Fruit fly (Drosophila melanogaster) whole organism, embryonic: ENCODE results near the gene mib1.

Experiments used
- CG10267 ChIP-seq: fragments of 200-800 bp; sonication (Bioruptor generic); optimal IDR thresholded peaks from 2 replicates; lab custom pipeline; 2018; ENCODE audit warnings: missing biosample characterization, mild to moderate bottlenecking, missing genetic modification characterization, moderate library complexity
- CG10274 ChIP-seq: fragments of 200-800 bp; sonication (Bioruptor generic); optimal IDR thresholded peaks from 3 replicates; lab custom pipeline; 2017; ENCODE audit warnings: missing biosample characterization, mild to moderate bottlenecking, missing genetic modification characterization
- CG10979 ChIP-seq: fragments of 200-800 bp; sonication (Bioruptor generic); optimal IDR thresholded peaks from 2 replicates; lab custom pipeline; 2018; ENCODE audit warnings: missing biosample characterization, mild to moderate bottlenecking, missing genetic modification characterization, moderate library complexity
- CG11247 ChIP-seq: fragments of 200-800 bp; sonication (Bioruptor generic); IDR thresholded peaks from 2 replicates; pipeline ENCODE4 v1.3.6; 2022; ENCODE audit warnings: missing biosample characterization, missing genetic modification characterization
- CG11398 ChIP-seq: fragments of 200-800 bp; sonication (Bioruptor generic); optimal IDR thresholded peaks from 2 replicates; lab custom pipeline; 2016; ENCODE audit warnings: missing biosample characterization, missing genetic modification characterization
- CG15073 ChIP-seq: fragments of 200-800 bp; sonication (Bioruptor generic); optimal IDR thresholded peaks from 2 replicates; lab custom pipeline; 2016; ENCODE audit warnings: missing biosample characterization, missing genetic modification characterization
- CG1529 ChIP-seq: fragments of 200-800 bp; sonication (Bioruptor generic); optimal IDR thresholded peaks from 3 replicates; lab custom pipeline; 2018; ENCODE audit warnings: missing biosample characterization, missing genetic modification characterization
- CG15479 ChIP-seq: fragments of 200-800 bp; sonication (Bioruptor generic); optimal IDR thresholded peaks from 3 replicates; lab custom pipeline; 2019; ENCODE audit warnings: missing biosample characterization, mild to moderate bottlenecking, missing genetic modification characterization, moderate library complexity
- CG15601 ChIP-seq: fragments of 200-800 bp; sonication (Bioruptor generic); optimal IDR thresholded peaks from 3 replicates; lab custom pipeline; 2019; ENCODE audit warnings: missing biosample characterization, mild to moderate bottlenecking, missing genetic modification characterization, moderate library complexity
- CG17829 ChIP-seq: fragments of 200-800 bp; optimal IDR thresholded peaks from 2 replicates; lab custom pipeline; 2019; ENCODE audit warnings: missing biosample characterization, mild to moderate bottlenecking, missing genetic modification characterization, moderate library complexity
- CG18262 ChIP-seq: fragments of 200-800 bp; optimal IDR thresholded peaks from 3 replicates; lab custom pipeline; 2019; ENCODE audit warnings: missing biosample characterization, mild to moderate bottlenecking, missing genetic modification characterization, moderate library complexity
- CG1832 ChIP-seq: fragments of 200-800 bp; sonication (Bioruptor generic); optimal IDR thresholded peaks from 2 replicates; lab custom pipeline; 2017; ENCODE audit warnings: missing biosample characterization, mild to moderate bottlenecking, missing genetic modification characterization, inconsistent platforms
- CG2120 ChIP-seq: fragments of 200-800 bp; sonication (Bioruptor generic); optimal IDR thresholded peaks from 3 replicates; lab custom pipeline; 2016; ENCODE audit warnings: missing biosample characterization, missing genetic modification characterization
- CG2712 ChIP-seq: fragments of 200-800 bp; optimal IDR thresholded peaks from 3 replicates; lab custom pipeline; 2019; ENCODE audit warnings: missing biosample characterization, mild to moderate bottlenecking, missing genetic modification characterization, moderate library complexity
- CG31441 ChIP-seq: fragments of 200-800 bp; sonication (Bioruptor generic); IDR thresholded peaks from 2 replicates; pipeline ENCODE4 v1.3.6; 2022; ENCODE audit warnings: missing biosample characterization, missing genetic modification characterization
- CG33213 ChIP-seq: fragments of 200-800 bp; sonication (Bioruptor generic); optimal IDR thresholded peaks from 3 replicates; lab custom pipeline; 2016; ENCODE audit warnings: missing biosample characterization, missing genetic modification characterization
- CG34376 ChIP-seq: fragments of 200-800 bp; sonication (Bioruptor generic); optimal IDR thresholded peaks from 2 replicates; lab custom pipeline; 2018; ENCODE audit warnings: missing biosample characterization, mild to moderate bottlenecking, missing genetic modification characterization
- CG3838 ChIP-seq: fragments of 200-800 bp; sonication (Bioruptor generic); optimal IDR thresholded peaks from 3 replicates; lab custom pipeline; 2016; ENCODE audit warnings: missing biosample characterization, missing genetic modification characterization
- CG4360 ChIP-seq: fragments of 200-800 bp; sonication (Bioruptor generic); IDR thresholded peaks from 2 replicates; pipeline ENCODE4 v1.3.6; 2022; ENCODE audit warnings: missing biosample characterization, missing genetic modification characterization
- CG4730 ChIP-seq: fragments of 200-800 bp; sonication (Bioruptor generic); IDR thresholded peaks from 2 replicates; pipeline ENCODE4 v1.3.6; 2022; ENCODE audit warnings: missing biosample characterization, missing genetic modification characterization
- CG5245 ChIP-seq: fragments of 200-800 bp; sonication (Bioruptor generic); optimal IDR thresholded peaks from 3 replicates; lab custom pipeline; 2016; ENCODE audit warnings: missing biosample characterization, missing genetic modification characterization
- CG6689 ChIP-seq: fragments of 200-800 bp; sonication (Bioruptor generic); IDR thresholded peaks from 2 replicates; pipeline ENCODE4 v1.3.6; 2022; ENCODE audit warnings: missing biosample characterization, missing genetic modification characterization
- CG7839 ChIP-seq: fragments of 200-800 bp; sonication (Bioruptor generic); optimal IDR thresholded peaks from 3 replicates; lab custom pipeline; 2018; ENCODE audit warnings: missing biosample characterization, mild to moderate bottlenecking, missing genetic modification characterization, moderate library complexity
- CG8281 ChIP-seq: fragments of 200-800 bp; sonication (Bioruptor generic); optimal IDR thresholded peaks from 2 replicates; lab custom pipeline; 2018; ENCODE audit warnings: missing biosample characterization, mild to moderate bottlenecking, missing genetic modification characterization, moderate library complexity
- CG9609 ChIP-seq: fragments of 200-800 bp; sonication (Bioruptor generic); optimal IDR thresholded peaks from 3 replicates; lab custom pipeline; 2016; ENCODE audit warnings: missing biosample characterization, missing genetic modification characterization
- D ChIP-seq, 2 experiments: fragments of 200-800 bp in 1 of 2; fragments of >200 bp in 1 of 2; sonication (Bioruptor generic) in 1 of 2; optimal IDR thresholded peaks; 2 replicates in 1 of 2; 3 replicates in 1 of 2; lab custom pipeline; 2017; ENCODE audit warnings: mild to moderate bottlenecking in 1 of 2, missing biosample characterization in 1 of 2, missing genetic modification characterization in 1 of 2, missing genetic modification reagents in 1 of 2
- D19A ChIP-seq: fragments of 200-800 bp; optimal IDR thresholded peaks from 3 replicates; lab custom pipeline; 2019; ENCODE audit warnings: missing biosample characterization, mild to moderate bottlenecking, missing genetic modification characterization, moderate library complexity
- Doc3 ChIP-seq: fragments of 200-800 bp; sonication (Bioruptor generic); IDR thresholded peaks from 3 replicates; pipeline ENCODE4 v1.3.6; 2022; ENCODE audit warnings: missing biosample characterization, missing genetic modification characterization; ENCODE audit not compliant: partially characterized antibody
- Ets65A ChIP-seq: fragments of 200-800 bp; sonication (Bioruptor generic); peaks from one replicate; lab custom pipeline; 2016; ENCODE audit warnings: missing biosample characterization, missing genetic modification characterization
- Fer3 ChIP-seq: fragments of 200-800 bp; sonication (Bioruptor generic); optimal IDR thresholded peaks from 2 replicates; lab custom pipeline; 2018; ENCODE audit warnings: missing biosample characterization, mild to moderate bottlenecking, missing genetic modification characterization, moderate library complexity
- H2.0 ChIP-seq: fragments of 200-800 bp; sonication (Bioruptor generic); IDR thresholded peaks from 2 replicates; pipeline ENCODE4 v1.3.6; 2022; ENCODE audit warnings: missing biosample characterization, missing genetic modification characterization
- Rx ChIP-seq: fragments of 200-800 bp; sonication (Bioruptor generic); IDR thresholded peaks from 2 replicates; pipeline ENCODE4 v1.3.6; 2022; ENCODE audit warnings: missing biosample characterization, missing genetic modification characterization
- Tbp ChIP-seq: fragments of >200 bp; optimal IDR thresholded peaks from 2 replicates; lab custom pipeline; 2018; ENCODE audit warnings: missing biosample characterization, missing genetic modification characterization
- cas ChIP-seq: fragments of 200-800 bp; sonication (Bioruptor generic); IDR thresholded peaks from 2 replicates; pipeline ENCODE4 v1.3.6; 2022; ENCODE audit warnings: missing biosample characterization, missing genetic modification characterization
- danr ChIP-seq: fragments of 200-800 bp; sonication (Bioruptor generic); IDR thresholded peaks from 2 replicates; pipeline ENCODE4 v1.3.6; 2022; ENCODE audit warnings: missing biosample characterization, missing genetic modification characterization
- fd3F ChIP-seq: fragments of 200-800 bp; sonication (Bioruptor generic); optimal IDR thresholded peaks from 2 replicates; lab custom pipeline; 2018; ENCODE audit warnings: missing biosample characterization, mild to moderate bottlenecking, missing genetic modification characterization, moderate library complexity
- ind ChIP-seq: fragments of 200-800 bp; sonication (Bioruptor generic); optimal IDR thresholded peaks from 3 replicates; lab custom pipeline; 2016; ENCODE audit warnings: missing biosample characterization, missing genetic modification characterization
- klu ChIP-seq: fragments of 200-800 bp; sonication (Bioruptor generic); IDR thresholded peaks from 2 replicates; pipeline ENCODE4 v1.3.6; 2022; ENCODE audit warnings: missing biosample characterization, missing genetic modification characterization
- lola ChIP-seq, 3 experiments: fragments of >200 bp in 2 of 3; fragments of 200-800 bp in 1 of 3; sonication (Bioruptor generic) in 1 of 3; optimal IDR thresholded peaks; 2 replicates each; lab custom pipeline; 2017 to 2019; ENCODE audit warnings: missing biosample characterization in 3 of 3, missing genetic modification characterization in 3 of 3, mild to moderate bottlenecking in 1 of 3, moderate library complexity in 1 of 3
- mirr ChIP-seq: fragments of 200-800 bp; sonication (Bioruptor generic); optimal IDR thresholded peaks from 3 replicates; lab custom pipeline; 2018; ENCODE audit warnings: missing biosample characterization, mild to moderate bottlenecking, missing genetic modification characterization
- onecut ChIP-seq: fragments of 200-800 bp; sonication (Bioruptor generic); IDR thresholded peaks from 2 replicates; pipeline ENCODE4 v1.3.6; 2022; ENCODE audit warnings: missing biosample characterization, missing genetic modification characterization
- phol ChIP-seq: fragments of 200-800 bp; sonication (Bioruptor generic); optimal IDR thresholded peaks from 3 replicates; lab custom pipeline; 2018; ENCODE audit warnings: missing biosample characterization, mild to moderate bottlenecking, missing genetic modification characterization, moderate library complexity
- sens ChIP-seq: fragments of 200-800 bp; sonication (Bioruptor generic); peaks from one replicate; lab custom pipeline; 2016; ENCODE audit warnings: missing biosample characterization, missing genetic modification characterization
- sr ChIP-seq: fragments of 200-800 bp; sonication (Bioruptor generic); IDR thresholded peaks from 3 replicates; pipeline ENCODE4 v1.3.6; 2022; ENCODE audit warnings: missing biosample characterization, missing genetic modification characterization
- tll ChIP-seq, 2 experiments: fragments of 200-800 bp in 1 of 2; fragments of >200 bp in 1 of 2; sonication (Bioruptor generic) in 1 of 2; optimal IDR thresholded peaks; 2 replicates each; lab custom pipeline; 2017 to 2019; ENCODE audit warnings: missing biosample characterization in 2 of 2, missing genetic modification characterization in 2 of 2, mild to moderate bottlenecking in 1 of 2, moderate library complexity in 1 of 2
- usp ChIP-seq: fragments of >200 bp; optimal IDR thresholded peaks from 2 replicates; lab custom pipeline; 2017; ENCODE audit warnings: missing biosample characterization, missing genetic modification characterization
- wor ChIP-seq: fragments of 200-800 bp; sonication (Bioruptor generic); IDR thresholded peaks from 2 replicates; pipeline ENCODE4 v1.3.6; 2022; ENCODE audit warnings: missing biosample characterization, missing genetic modification characterization
- z ChIP-seq: fragments of 200-800 bp; sonication (Bioruptor generic); IDR thresholded peaks from 3 replicates; pipeline ENCODE4 v1.3.6; 2022; ENCODE audit warnings: missing biosample characterization, missing genetic modification characterization
- zen ChIP-seq: fragments of 200-800 bp; sonication (Bioruptor generic); optimal IDR thresholded peaks from 3 replicates; lab custom pipeline; 2018; ENCODE audit warnings: missing biosample characterization, mild to moderate bottlenecking, missing genetic modification characterization, moderate library complexity

The mib1 gene

dm6 chr3L:16018251-16018583 lies 6.6 kb upstream of the mib1 start (continued):
- TF ChIP-seq fd3F (GFP tag; lab: Kevin White, UChicago) = no peak
- no peak for TF ChIP-seq ind (GFP tag; lab: Kevin White, UChicago)
- TF ChIP-seq sens (GFP tag; lab: Kevin White, UChicago) = peak; percentile 58
- peak; percentile 20 for TF ChIP-seq CG17829 (tag; lab: Kevin White, UChicago)
- TF ChIP-seq CG2712 (tag; lab: Kevin White, UChicago) = peak; percentile 38
- TF ChIP-seq z (GFP tag; lab: Robert Waterston, UW) = no peak
- no peak for TF ChIP-seq CG4360
- TF ChIP-seq H2.0 (GFP tag; lab: Robert Waterston, UW) = no peak
- no peak for TF ChIP-seq Rx (GFP tag; lab: Robert Waterston, UW)
- no peak for TF ChIP-seq mirr (GFP tag; lab: Kevin White, UChicago)
- no peak for TF ChIP-seq cas (GFP tag; lab: Robert Waterston, UW)
- peak; percentile 2 for TF ChIP-seq CG10979 (tag; lab: Kevin White, UChicago)
- TF ChIP-seq zen (tag; lab: Kevin White, UChicago) = peak; percentile 55
- TF ChIP-seq CG5245 (GFP tag; lab: Kevin White, UChicago) = no peak
- TF ChIP-seq D19A (tag; lab: Kevin White, UChicago) = peak; percentile 10
- TF ChIP-seq CG11247 = no peak
- peak in 1 of 3 experiments; percentile 19 for TF ChIP-seq lola (GFP tag; optimal IDR thresholded peaks at IDR 0.05; lab: Kevin White, UChicago)
- TF ChIP-seq danr = no peak
- no peak for TF ChIP-seq CG1832 (GFP tag; lab: Kevin White, UChicago)
- TF ChIP-seq CG33213 = no peak
- no peak for TF ChIP-seq klu
- TF ChIP-seq CG10267 (tag; lab: Kevin White, UChicago) = peak; percentile 43
- no peak for TF ChIP-seq wor (GFP tag; lab: Robert Waterston, UW)
- no peak for TF ChIP-seq CG7839 (tag; lab: Kevin White, UChicago)

dm6 chr3L:16017528-16018250 lies 6.1 kb upstream of the mib1 start:
- TF ChIP-seq CG15479 (GFP tag; lab: Kevin White, UChicago) (peak; percentile 77), sr (no peak), Ets65A (peak; percentile 3), Doc3 (0 out of 3 replicates have a peak, but pooled peaks have one; percentile 29), CG3838 (no peak), D (optimal IDR thresholded peaks at IDR 0.05; lab: Kevin White, UChicago) (peak; percentile 94), D (GFP tag; optimal IDR thresholded peaks at IDR 0.05; lab: Kevin White, UChicago) (no peak), tll (GFP tag; optimal IDR thresholded peaks at IDR 0.05; lab: Kevin White, UChicago) (peak in 1 of 2 experiments; percentile 85), CG11398 (GFP tag; lab: Kevin White, UChicago) (no peak), CG2120 (GFP tag; lab: Kevin White, UChicago) (no peak)

dm6 chr3L:16016911-16017310 lies 5.3 kb upstream of the mib1 start:
- peak; percentile 54 for TF ChIP-seq CG18262 (tag; lab: Kevin White, UChicago)
- no peak for TF ChIP-seq CG17829 (tag; lab: Kevin White, UChicago)
- TF ChIP-seq phol (tag; lab: Kevin White, UChicago) = peak; percentile 26
- TF ChIP-seq usp (GFP tag; lab: Kevin White, UChicago) = no peak
- TF ChIP-seq CG6689 (GFP tag; lab: Robert Waterston, UW) = peak; percentile 12; the same call in 1 of the 2 replicates
- no peak for TF ChIP-seq CG4730
- no peak for TF ChIP-seq onecut (GFP tag; lab: Robert Waterston, UW)
- no peak for TF ChIP-seq CG7839 (tag; lab: Kevin White, UChicago)
- TF ChIP-seq CG8281 (tag; lab: Kevin White, UChicago) = no peak
- no peak for TF ChIP-seq CG15073
- TF ChIP-seq CG1529 (GFP tag; lab: Kevin White, UChicago) = no peak
- no peak for TF ChIP-seq CG10274 (GFP tag; lab: Kevin White, UChicago)
- TF ChIP-seq CG34376 (GFP tag; lab: Kevin White, UChicago) = no peak
- no peak for TF ChIP-seq CG15601
- TF ChIP-seq Tbp = no peak
- TF ChIP-seq CG31441 = 0 out of 2 replicates have a peak, but pooled peaks have one; percentile 16
- TF ChIP-seq CG9609 = no peak
- TF ChIP-seq CG10979 (tag; lab: Kevin White, UChicago) = peak; percentile 43
- no peak for TF ChIP-seq Fer3 (tag; lab: Kevin White, UChicago)
